Worm (Caenorhabditis elegans) whole organism, L1 larva: ENCODE data around the gene Y54G11A.3.
A peak's percentile ranks its signal among the peaks of the same experiment; 100 is the strongest.
"Not testable (repeated sequence)": the region's sequence is repeated elsewhere in the genome, so short reads cannot be mapped to it uniquely, and the experiment has no call there.

Source experiments
- ceh-82 ChIP-seq, 3 experiments: fragments of 150-350 bp in 1 of 3; sonication (generic microtip) in 2 of 3; optimal IDR thresholded peaks; 2 replicates each; lab custom pipeline; 2014 to 2017; ENCODE audit warnings: missing biosample characterization in 3 of 3, missing genetic modification characterization in 3 of 3
- efl-1 ChIP-seq, 4 experiments: fragments of 150-350 bp; optimal IDR thresholded peaks in 3 of 4; peaks in 1 of 4; 1 replicate in 1 of 4; 2 replicates in 3 of 4; lab custom pipeline; 2014; ENCODE audit warnings: missing biosample characterization in 2 of 4, missing genetic modification characterization in 2 of 4, missing genetic modification reagents in 2 of 4
- elt-3 ChIP-seq, 6 experiments: fragments of 150-350 bp in 1 of 6; sonication (generic microtip); optimal IDR thresholded peaks; 2 replicates each; lab custom pipeline; 2017 to 2018; ENCODE audit warnings: missing biosample characterization in 6 of 6, missing genetic modification characterization in 6 of 6, inconsistent platforms in 1 of 6
- mep-1 ChIP-seq: fragments of 150-350 bp; optimal IDR thresholded peaks from 2 replicates; lab custom pipeline; 2014; ENCODE audit warnings: missing biosample characterization, missing genetic modification characterization
- nhr-28 ChIP-seq: fragments of 150-350 bp; optimal IDR thresholded peaks from 2 replicates; lab custom pipeline; 2014; ENCODE audit warnings: missing biosample characterization, missing genetic modification characterization
- pag-3 ChIP-seq: sonication (generic microtip); optimal IDR thresholded peaks from 2 replicates; lab custom pipeline; 2017; ENCODE audit warnings: missing genetic modification characterization, mild to moderate bottlenecking, missing compliant biosample characterization, antibody characterized with exemption, borderline replicate concordance; ENCODE audit not compliant: insufficient read depth
- sox-4 ChIP-seq: sonication (generic microtip); optimal IDR thresholded peaks from 2 replicates; lab custom pipeline; 2016; ENCODE audit warnings: missing genetic modification characterization, missing compliant biosample characterization
- tbx-2 ChIP-seq: sonication (generic microtip); optimal IDR thresholded peaks from 2 replicates; lab custom pipeline; 2016; ENCODE audit warnings: missing genetic modification characterization, missing compliant biosample characterization
- ztf-4 ChIP-seq: fragments of 150-350 bp; optimal IDR thresholded peaks from 2 replicates; lab custom pipeline; 2014; ENCODE audit warnings: missing biosample characterization, missing genetic modification characterization

DNA sequence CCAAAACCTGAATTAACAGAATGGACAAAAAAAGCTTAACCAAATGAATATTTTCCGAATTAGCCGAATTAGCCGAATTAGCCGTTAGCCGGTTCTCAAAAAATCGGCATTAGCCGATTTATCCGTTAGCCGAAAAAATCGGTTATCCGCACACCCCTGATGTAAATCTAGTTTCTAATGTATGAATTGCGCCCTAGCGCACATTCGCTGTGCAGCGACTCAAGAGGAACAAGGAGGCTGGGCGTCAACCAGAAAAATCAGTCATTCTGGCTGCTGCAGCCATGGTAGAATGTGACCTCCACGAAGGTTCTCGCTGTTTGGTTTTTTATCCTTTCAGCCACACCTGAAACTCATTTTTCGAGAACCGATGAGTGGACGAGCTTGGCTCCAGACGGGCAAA, 15.4 kb downstream of the Y54G11A.3 start:
- peak in 1 of 2 experiments; percentile 42 for TF ChIP-seq efl-1 (optimal IDR thresholded peaks at IDR 0.05; lab: Kevin White, UChicago)
- TF ChIP-seq efl-1 (GFP tag; optimal IDR thresholded peaks at IDR 0.05 in 1 of 2; lab: Kevin White, UChicago), result peak; percentile 16 to 90
- TF ChIP-seq ztf-4 (tag; lab: Kevin White, UChicago); ceh-82 (tag; optimal IDR thresholded peaks at IDR 0.05; lab: Kevin White, UChicago); tbx-2 (tag; lab: Kevin White, UChicago); mep-1 (tag; lab: Kevin White, UChicago); nhr-28; elt-3 (tag; optimal IDR thresholded peaks at IDR 0.05; lab: Kevin White, UChicago); pag-3 (tag; lab: Kevin White, UChicago); sox-4 (tag; lab: Kevin White, UChicago): not testable (repeated sequence)
